Fruit fly (Drosophila melanogaster) whole organism, prepupa: ENCODE data around the gene Alh.

Source experiments
- CG11294 ChIP-seq: fragments of 200-800 bp; sonication (Bioruptor generic); IDR thresholded peaks from 2 replicates; pipeline ENCODE4 v1.3.6; 2022; ENCODE audit warnings: missing biosample characterization, missing genetic modification characterization
- CG15336 ChIP-seq: fragments of 200-800 bp; sonication (Bioruptor generic); IDR thresholded peaks from 2 replicates; pipeline ENCODE4 v1.3.6; 2022; ENCODE audit warnings: missing biosample characterization, missing genetic modification characterization
- CG6854 ChIP-seq: fragments of 200-800 bp; sonication (Bioruptor generic); optimal IDR thresholded peaks from 2 replicates; lab custom pipeline; 2017; ENCODE audit warnings: missing biosample characterization, mild to moderate bottlenecking, missing genetic modification characterization
- CG7368 ChIP-seq: fragments of 200-800 bp; sonication (Bioruptor generic); optimal IDR thresholded peaks from 3 replicates; lab custom pipeline; 2016; ENCODE audit warnings: missing biosample characterization, missing genetic modification characterization
- Eip93F ChIP-seq: fragments of 200-800 bp; sonication (Bioruptor generic); optimal IDR thresholded peaks from 2 replicates; lab custom pipeline; 2016; ENCODE audit warnings: missing biosample characterization, mild to moderate bottlenecking, missing genetic modification characterization
- Hr4 ChIP-seq: fragments of 200-800 bp; sonication (Bioruptor generic); optimal IDR thresholded peaks from 3 replicates; lab custom pipeline; 2016; ENCODE audit warnings: missing biosample characterization, missing genetic modification characterization
- fkh ChIP-seq: fragments of 200-800 bp; sonication (Bioruptor generic); optimal IDR thresholded peaks from 3 replicates; lab custom pipeline; 2017; ENCODE audit warnings: missing biosample characterization, mild to moderate bottlenecking, missing genetic modification characterization, moderate library complexity
- lz ChIP-seq: fragments of 200-800 bp; sonication (Bioruptor generic); optimal IDR thresholded peaks from 3 replicates; lab custom pipeline; 2016; ENCODE audit warnings: missing biosample characterization, missing genetic modification characterization
- pdm3 ChIP-seq: fragments of 200-800 bp; sonication (Bioruptor generic); optimal IDR thresholded peaks from 3 replicates; lab custom pipeline; 2016; ENCODE audit warnings: missing biosample characterization, missing genetic modification characterization

- TF ChIP-seq CG7368 (no peak), CG6854 (GFP tag; lab: Kevin White, UChicago) (peak; percentile 81), Hr4 (GFP tag; lab: Kevin White, UChicago) (no peak), CG15336 (GFP tag; lab: Robert Waterston, UW) (0 out of 2 replicates have a peak, but pooled peaks have one; percentile 9), lz (GFP tag; lab: Kevin White, UChicago) (no peak), CG11294 (GFP tag; lab: Robert Waterston, UW) (no peak), pdm3 (no peak), fkh (peak; percentile 64), Eip93F (GFP tag; lab: Kevin White, UChicago) (no peak)
Measured at dm6 chr3R:7122172-7123072, 1.6 kb downstream of the Alh start.
